Fruit fly (Drosophila melanogaster): ENCODE data around the gene CG10646.

Gene CG10646

DNA sequence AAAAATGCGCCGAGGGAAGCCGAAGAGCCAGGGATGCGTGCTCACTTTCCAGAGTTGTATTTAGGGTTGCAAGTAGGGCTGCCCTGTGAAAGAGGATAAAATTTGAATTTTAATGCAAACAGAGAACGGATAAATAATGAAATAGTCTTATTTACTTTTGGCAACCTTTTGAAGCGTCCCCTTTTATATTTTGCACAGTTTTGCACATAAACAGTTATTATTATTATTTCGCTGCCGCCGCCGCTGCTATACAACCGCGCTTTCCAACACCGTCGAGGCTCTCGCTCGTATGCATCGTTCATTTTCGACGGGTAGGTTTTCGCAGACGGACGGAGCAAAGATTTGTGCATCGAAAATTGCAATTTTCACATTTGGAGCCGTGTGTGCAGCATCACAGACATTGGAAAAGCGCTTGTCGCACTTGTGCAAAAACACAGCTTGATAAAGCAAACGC is 11.1 kb upstream of the CG10646 start, which contains the start of the genes sti and tral (continued):
- peak; percentile 92 for TF ChIP-seq CG4617 (GFP tag; optimal IDR thresholded peaks at IDR 0.05; ENCODE audit: borderline replicate concordance)
- peak; percentile 87 for TF ChIP-seq caup (GFP tag; optimal IDR thresholded peaks at IDR 0.05; ENCODE audit: severe bottlenecking)
- no peak for TF ChIP-seq sc (optimal IDR thresholded peaks at IDR 0.05)
- peak; percentile 56 for TF ChIP-seq sc (GFP tag; optimal IDR thresholded peaks at IDR 0.05)
- peak; percentile 54 for TF ChIP-seq pfk (GFP tag; optimal IDR thresholded peaks at IDR 0.05)
- no peak for TF ChIP-seq abd-A (tag; optimal IDR thresholded peaks at IDR 0.05)
- TF ChIP-seq h (optimal IDR thresholded peaks at IDR 0.05) = no peak
- TF ChIP-seq CG15269 (tag; optimal IDR thresholded peaks at IDR 0.05) = peak; percentile 80
- peak; percentile 76 for TF ChIP-seq Blimp-1 (GFP tag; optimal IDR thresholded peaks at IDR 0.05)
- peak; percentile 92 for TF ChIP-seq Chrac-16 (GFP tag; optimal IDR thresholded peaks at IDR 0.05)
- no peak for TF ChIP-seq hb (GFP tag; IDR thresholded peaks at IDR 0.05; ENCODE audit: partially characterized antibody)
- TF ChIP-seq unpg (GFP tag; optimal IDR thresholded peaks at IDR 0.05) = peak; percentile 81
- peak; percentile 61 for TF ChIP-seq Awh (GFP tag; IDR thresholded peaks at IDR 0.05)
- TF ChIP-seq Hsf (GFP tag; optimal IDR thresholded peaks at IDR 0.05) = peak; percentile 95
- TF ChIP-seq sna (GFP tag; IDR thresholded peaks at IDR 0.05; ENCODE audit: partially characterized antibody) = 0 out of 2 replicates have a peak, but pooled peaks have one; percentile 17
- no peak for TF ChIP-seq Kr (GFP tag; optimal IDR thresholded peaks at IDR 0.05)
- peak; percentile 89 for TF ChIP-seq CG8089 (GFP tag; optimal IDR thresholded peaks at IDR 0.05)
- TF ChIP-seq CG17361 (GFP tag; IDR thresholded peaks at IDR 0.05) = peak; percentile 88
- peak; percentile 90 for TF ChIP-seq CG9215 (GFP tag; IDR thresholded peaks at IDR 0.05)
- TF ChIP-seq chm (GFP tag; IDR thresholded peaks at IDR 0.05) = peak; percentile 54; the same call in 1 of the 2 replicates
- peak; percentile 64 for TF ChIP-seq exex (tag; optimal IDR thresholded peaks at IDR 0.05)
- TF ChIP-seq Max (GFP tag; optimal IDR thresholded peaks at IDR 0.05) = peak; percentile 88
- TF ChIP-seq row (GFP tag; IDR thresholded peaks at IDR 0.05) = peak; percentile 88
- peak; percentile 71 for TF ChIP-seq gcm (GFP tag; optimal IDR thresholded peaks at IDR 0.05)
- TF ChIP-seq Lpt (GFP tag; optimal IDR thresholded peaks at IDR 0.05) = no peak
- TF ChIP-seq Dbx (GFP tag; IDR thresholded peaks at IDR 0.05) = peak; percentile 91
- TF ChIP-seq her (GFP tag; optimal IDR thresholded peaks at IDR 0.05) = peak; percentile 87
- TF ChIP-seq CG2199 (GFP tag; IDR thresholded peaks at IDR 0.05) = no peak
- TF ChIP-seq Hr3 (GFP tag; optimal IDR thresholded peaks at IDR 0.05) = peak; percentile 94
- TF ChIP-seq CG11093 (GFP tag; IDR thresholded peaks at IDR 0.05) = peak; percentile 82
- peak; percentile 81 for TF ChIP-seq corto (GFP tag; optimal IDR thresholded peaks at IDR 0.05)
- peak; percentile 95 for TF ChIP-seq tin (GFP tag; optimal IDR thresholded peaks at IDR 0.05)
- TF ChIP-seq Dref (GFP tag; IDR thresholded peaks at IDR 0.05) = peak; percentile 53
- TF ChIP-seq CG7786 (GFP tag; optimal IDR thresholded peaks at IDR 0.05) = peak; percentile 95
- peak; percentile 40; the same call in 1 of the 2 replicates for TF ChIP-seq CG1024 (GFP tag; IDR thresholded peaks at IDR 0.05)
- TF ChIP-seq esg (GFP tag; conservative IDR thresholded peaks at IDR 0.05) = peak; percentile 73
- peak; percentile 94 for TF ChIP-seq CG17186 (GFP tag; optimal IDR thresholded peaks at IDR 0.05)
- TF ChIP-seq gem (tag; optimal IDR thresholded peaks at IDR 0.05) = peak; percentile 88
- no peak for TF ChIP-seq Eip74EF (GFP tag; optimal IDR thresholded peaks at IDR 0.05)
- TF ChIP-seq wdn (GFP tag; IDR thresholded peaks at IDR 0.05) = peak; percentile 64

dm6 chr3L:12507571-12507970 is 3.9 kb upstream of the CG10646 start, which contains the start of gene CG10654:
TSS of gene CG10654 (minus strand) at chr3L:12507840.
- TF ChIP-seq CG2120 (GFP tag; optimal IDR thresholded peaks at IDR 0.05) (no peak), CG2129 (GFP tag; IDR thresholded peaks at IDR 0.05; ENCODE audit: partially characterized antibody) (no peak), CG9876 (GFP tag; optimal IDR thresholded peaks at IDR 0.05) (no peak), MESR4 (GFP tag; optimal IDR thresholded peaks at IDR 0.05) (peak; percentile 7), CG10267 (tag; optimal IDR thresholded peaks at IDR 0.05) (no peak), org-1 (GFP tag; optimal IDR thresholded peaks at IDR 0.05) (no peak), Awh (GFP tag; IDR thresholded peaks at IDR 0.05) (0 out of 2 replicates have a peak, but pooled peaks have one; percentile 11), tgo (GFP tag; IDR thresholded peaks at IDR 0.05) (no peak), abd-A (tag; optimal IDR thresholded peaks at IDR 0.05) (no peak), Ets97D (GFP tag; optimal IDR thresholded peaks at IDR 0.05) (peak; percentile 38), CG34376 (GFP tag; optimal IDR thresholded peaks at IDR 0.05) (peak; percentile 45), CG11695 (GFP tag; IDR thresholded peaks at IDR 0.05) (no peak), CG15479 (GFP tag; optimal IDR thresholded peaks at IDR 0.05) (no peak), CG3065 (GFP tag; optimal IDR thresholded peaks at IDR 0.05) (no peak), CG6791 (GFP tag; IDR thresholded peaks at IDR 0.05; ENCODE audit: partially characterized antibody) (0 out of 3 replicates have a peak, but pooled peaks have one; percentile 38)
